Fruit fly (Drosophila melanogaster) whole organism, embryonic: ENCODE data around the gene Jhbp11.

Source experiments
- Awh ChIP-seq: fragments of 200-800 bp; sonication (Bioruptor generic); IDR thresholded peaks from 2 replicates; pipeline ENCODE4, ENCODE4 v1.3.6; 2022; ENCODE audit warnings: missing biosample characterization, missing genetic modification characterization
- Blimp-1 ChIP-seq: fragments of 200-800 bp; sonication (Bioruptor generic); optimal IDR thresholded peaks from 3 replicates; lab custom pipeline; 2018; ENCODE audit warnings: missing biosample characterization, missing genetic modification characterization, mild to moderate bottlenecking, moderate library complexity, missing genetic modification reagents
- CG12071 ChIP-seq: fragments of 200-800 bp; sonication (Bioruptor generic); optimal IDR thresholded peaks from 3 replicates; lab custom pipeline; 2018; ENCODE audit warnings: missing biosample characterization, mild to moderate bottlenecking, missing genetic modification characterization
- CG12236 ChIP-seq: fragments of 200-800 bp; sonication (Bioruptor generic); optimal IDR thresholded peaks from 2 replicates; lab custom pipeline; 2016; ENCODE audit warnings: missing biosample characterization, missing genetic modification characterization
- CG12391 ChIP-seq: fragments of 200-800 bp; sonication (Bioruptor generic); optimal IDR thresholded peaks from 3 replicates; lab custom pipeline; 2018; ENCODE audit warnings: missing biosample characterization, mild to moderate bottlenecking, missing genetic modification characterization, moderate library complexity
- CG12769 ChIP-seq: fragments of 200-800 bp; sonication (Bioruptor generic); optimal IDR thresholded peaks from 2 replicates; lab custom pipeline; 2019; ENCODE audit warnings: missing biosample characterization, mild to moderate bottlenecking, missing genetic modification characterization, moderate library complexity
- CG13424 ChIP-seq: fragments of 200-800 bp; sonication (Bioruptor generic); optimal IDR thresholded peaks from 2 replicates; lab custom pipeline; 2019; ENCODE audit warnings: missing biosample characterization, mild to moderate bottlenecking, missing genetic modification characterization, moderate library complexity
- CG14441 ChIP-seq: fragments of 200-800 bp; sonication (Bioruptor generic); IDR thresholded peaks from 2 replicates; pipeline ENCODE4 v1.3.6; 2022; ENCODE audit warnings: missing biosample characterization, missing genetic modification characterization
- CG14667 ChIP-seq: fragments of 200-800 bp; sonication (Bioruptor generic); IDR thresholded peaks from 2 replicates; pipeline ENCODE4 v1.3.6; 2022; ENCODE audit warnings: missing biosample characterization, missing genetic modification characterization
- CG15601 ChIP-seq: fragments of 200-800 bp; sonication (Bioruptor generic); optimal IDR thresholded peaks from 3 replicates; lab custom pipeline; 2019; ENCODE audit warnings: missing biosample characterization, mild to moderate bottlenecking, missing genetic modification characterization, moderate library complexity
- CG17361 ChIP-seq: fragments of 200-800 bp; sonication (Bioruptor generic); IDR thresholded peaks from 3 replicates; pipeline ENCODE4 v1.3.6; 2022; ENCODE audit warnings: missing biosample characterization, missing genetic modification characterization
- CG17912 ChIP-seq: fragments of 200-800 bp; sonication (Bioruptor generic); optimal IDR thresholded peaks from 2 replicates; lab custom pipeline; 2018; ENCODE audit warnings: missing biosample characterization, mild to moderate bottlenecking, missing genetic modification characterization
- CG18262 ChIP-seq: fragments of 200-800 bp; optimal IDR thresholded peaks from 3 replicates; lab custom pipeline; 2019; ENCODE audit warnings: missing biosample characterization, mild to moderate bottlenecking, missing genetic modification characterization, moderate library complexity
- CG2120 ChIP-seq: fragments of 200-800 bp; sonication (Bioruptor generic); optimal IDR thresholded peaks from 3 replicates; lab custom pipeline; 2016; ENCODE audit warnings: missing biosample characterization, missing genetic modification characterization
- CG31441 ChIP-seq: fragments of 200-800 bp; sonication (Bioruptor generic); IDR thresholded peaks from 2 replicates; pipeline ENCODE4 v1.3.6; 2022; ENCODE audit warnings: missing biosample characterization, missing genetic modification characterization
- CG3407 ChIP-seq: fragments of 200-800 bp; sonication (Bioruptor generic); optimal IDR thresholded peaks from 2 replicates; lab custom pipeline; 2018; ENCODE audit warnings: missing biosample characterization, mild to moderate bottlenecking, missing genetic modification characterization
- CG4707 ChIP-seq: fragments of 200-800 bp; sonication (Bioruptor generic); optimal IDR thresholded peaks from 2 replicates; lab custom pipeline; 2018; ENCODE audit warnings: missing biosample characterization, mild to moderate bottlenecking, missing genetic modification characterization, moderate library complexity
- CG7372 ChIP-seq: fragments of 200-800 bp; sonication (Bioruptor generic); IDR thresholded peaks from 2 replicates; pipeline ENCODE4 v1.3.6; 2022; ENCODE audit warnings: missing biosample characterization, missing genetic modification characterization
- CG8089 ChIP-seq: fragments of 200-800 bp; sonication (Bioruptor generic); optimal IDR thresholded peaks from 3 replicates; lab custom pipeline; 2016; ENCODE audit warnings: missing biosample characterization, missing genetic modification characterization
- CG9876 ChIP-seq: fragments of 200-800 bp; sonication (Bioruptor generic); optimal IDR thresholded peaks from 2 replicates; lab custom pipeline; 2016; ENCODE audit warnings: missing biosample characterization, missing genetic modification characterization
- Camta ChIP-seq: fragments of 200-800 bp; sonication (Bioruptor generic); optimal IDR thresholded peaks from 2 replicates; lab custom pipeline; 2016; ENCODE audit warnings: missing biosample characterization, missing genetic modification characterization
- Hand ChIP-seq: fragments of 200-800 bp; sonication (Bioruptor generic); optimal IDR thresholded peaks from 2 replicates; lab custom pipeline; 2017; ENCODE audit warnings: mild to moderate bottlenecking, missing biosample characterization, missing genetic modification reagents, missing genetic modification characterization
- Hr78 ChIP-seq, 2 experiments: fragments of 200-800 bp in 1 of 2; fragments of >200 bp in 1 of 2; sonication (Bioruptor generic) in 1 of 2; optimal IDR thresholded peaks; 2 replicates each; lab custom pipeline; 2017 to 2019; ENCODE audit warnings: missing biosample characterization in 2 of 2, missing genetic modification characterization in 2 of 2, mild to moderate bottlenecking in 1 of 2, moderate library complexity in 1 of 2
- NC2α ChIP-seq: fragments of 200-800 bp; sonication (Bioruptor generic); optimal IDR thresholded peaks from 2 replicates; lab custom pipeline; 2016; ENCODE audit warnings: missing biosample characterization, missing genetic modification characterization
- PHDP ChIP-seq: fragments of 200-800 bp; sonication (Bioruptor generic); optimal IDR thresholded peaks from 3 replicates; lab custom pipeline; 2018; ENCODE audit warnings: missing biosample characterization, mild to moderate bottlenecking, missing genetic modification characterization, moderate library complexity
- aop ChIP-seq: fragments of 200-800 bp; sonication (Bioruptor generic); IDR thresholded peaks from 2 replicates; pipeline ENCODE4 v1.3.6; 2022; ENCODE audit warnings: missing biosample characterization, missing genetic modification characterization
- bsh ChIP-seq, 2 experiments: fragments of 200-800 bp; sonication (Bioruptor generic); optimal IDR thresholded peaks; 2 replicates each; lab custom pipeline; 2017 to 2018; ENCODE audit warnings: mild to moderate bottlenecking in 2 of 2, missing biosample characterization in 2 of 2, missing genetic modification characterization in 2 of 2, moderate library complexity in 1 of 2
- btn ChIP-seq: fragments of 200-800 bp; sonication (Bioruptor generic); optimal IDR thresholded peaks from 2 replicates; lab custom pipeline; 2016; ENCODE audit warnings: missing biosample characterization, missing genetic modification characterization
- caup ChIP-seq: fragments of 200-800 bp; sonication (Bioruptor generic); optimal IDR thresholded peaks from 3 replicates; lab custom pipeline; 2017; ENCODE audit warnings: missing biosample characterization, mild to moderate bottlenecking, missing genetic modification characterization, moderate library complexity; ENCODE audit not compliant: severe bottlenecking
- dmrt99B ChIP-seq: fragments of 200-800 bp; sonication (Bioruptor generic); optimal IDR thresholded peaks from 2 replicates; lab custom pipeline; 2018; ENCODE audit warnings: missing biosample characterization, mild to moderate bottlenecking, missing genetic modification characterization, moderate library complexity
- dpn ChIP-seq, 2 experiments: fragments of 200-800 bp; sonication (Bioruptor generic); optimal IDR thresholded peaks; 3 replicates each; lab custom pipeline; 2016; ENCODE audit warnings: missing biosample characterization in 2 of 2, missing genetic modification characterization in 2 of 2
- eyg ChIP-seq: fragments of 200-800 bp; sonication (Bioruptor generic); optimal IDR thresholded peaks from 3 replicates; lab custom pipeline; 2016; ENCODE audit warnings: missing biosample characterization, missing genetic modification characterization
- fd96Cb ChIP-seq: fragments of 200-800 bp; sonication (Bioruptor generic); optimal IDR thresholded peaks from 2 replicates; lab custom pipeline; 2018; ENCODE audit warnings: missing biosample characterization, mild to moderate bottlenecking, missing genetic modification characterization, moderate library complexity
- gcm ChIP-seq: fragments of 200-800 bp; sonication (Bioruptor generic); optimal IDR thresholded peaks from 2 replicates; lab custom pipeline; 2019; ENCODE audit warnings: missing biosample characterization, mild to moderate bottlenecking, missing genetic modification characterization, moderate library complexity
- gem ChIP-seq: fragments of 200-800 bp; sonication (Bioruptor generic); optimal IDR thresholded peaks from 2 replicates; lab custom pipeline; 2019; ENCODE audit warnings: missing biosample characterization, mild to moderate bottlenecking, missing genetic modification characterization, moderate library complexity
- jing ChIP-seq: fragments of 200-800 bp; sonication (Bioruptor generic); optimal IDR thresholded peaks from 2 replicates; lab custom pipeline; 2018; ENCODE audit warnings: missing biosample characterization, mild to moderate bottlenecking, missing genetic modification characterization
- lab ChIP-seq: fragments of 200-800 bp; sonication (Bioruptor generic); optimal IDR thresholded peaks from 3 replicates; lab custom pipeline; 2017; ENCODE audit warnings: missing biosample characterization, missing genetic modification characterization, mild to moderate bottlenecking, moderate library complexity, missing genetic modification reagents
- oc ChIP-seq: fragments of 200-800 bp; sonication (Bioruptor generic); optimal IDR thresholded peaks from 2 replicates; lab custom pipeline; 2018; ENCODE audit warnings: missing biosample characterization, mild to moderate bottlenecking, missing genetic modification characterization, moderate library complexity
- odd ChIP-seq: fragments of 200-800 bp; sonication (Bioruptor generic); optimal IDR thresholded peaks from 2 replicates; lab custom pipeline; 2017; ENCODE audit warnings: missing biosample characterization, mild to moderate bottlenecking, missing genetic modification characterization
- otp ChIP-seq: fragments of 200-800 bp; sonication (Bioruptor generic); IDR thresholded peaks from 3 replicates; pipeline ENCODE4, ENCODE4 v1.3.6; 2022; ENCODE audit warnings: missing biosample characterization, missing genetic modification characterization
- slp2 ChIP-seq: fragments of 200-800 bp; sonication (Bioruptor generic); optimal IDR thresholded peaks from 2 replicates; lab custom pipeline; 2016; ENCODE audit warnings: missing biosample characterization, missing genetic modification characterization
- stc ChIP-seq: fragments of 200-800 bp; sonication (Bioruptor generic); IDR thresholded peaks from 2 replicates; pipeline ENCODE4 v1.3.6; 2022; ENCODE audit warnings: missing biosample characterization, missing genetic modification characterization
- trem ChIP-seq: fragments of 200-800 bp; optimal IDR thresholded peaks from 3 replicates; lab custom pipeline; 2019; ENCODE audit warnings: missing biosample characterization, mild to moderate bottlenecking, missing genetic modification characterization, moderate library complexity
- trh ChIP-seq: fragments of 200-800 bp; sonication (Bioruptor generic); optimal IDR thresholded peaks from 2 replicates; lab custom pipeline; 2016; ENCODE audit warnings: missing biosample characterization, missing genetic modification characterization
- z ChIP-seq: fragments of 200-800 bp; sonication (Bioruptor generic); IDR thresholded peaks from 3 replicates; pipeline ENCODE4 v1.3.6; 2022; ENCODE audit warnings: missing biosample characterization, missing genetic modification characterization

Gene Jhbp11

DNA sequence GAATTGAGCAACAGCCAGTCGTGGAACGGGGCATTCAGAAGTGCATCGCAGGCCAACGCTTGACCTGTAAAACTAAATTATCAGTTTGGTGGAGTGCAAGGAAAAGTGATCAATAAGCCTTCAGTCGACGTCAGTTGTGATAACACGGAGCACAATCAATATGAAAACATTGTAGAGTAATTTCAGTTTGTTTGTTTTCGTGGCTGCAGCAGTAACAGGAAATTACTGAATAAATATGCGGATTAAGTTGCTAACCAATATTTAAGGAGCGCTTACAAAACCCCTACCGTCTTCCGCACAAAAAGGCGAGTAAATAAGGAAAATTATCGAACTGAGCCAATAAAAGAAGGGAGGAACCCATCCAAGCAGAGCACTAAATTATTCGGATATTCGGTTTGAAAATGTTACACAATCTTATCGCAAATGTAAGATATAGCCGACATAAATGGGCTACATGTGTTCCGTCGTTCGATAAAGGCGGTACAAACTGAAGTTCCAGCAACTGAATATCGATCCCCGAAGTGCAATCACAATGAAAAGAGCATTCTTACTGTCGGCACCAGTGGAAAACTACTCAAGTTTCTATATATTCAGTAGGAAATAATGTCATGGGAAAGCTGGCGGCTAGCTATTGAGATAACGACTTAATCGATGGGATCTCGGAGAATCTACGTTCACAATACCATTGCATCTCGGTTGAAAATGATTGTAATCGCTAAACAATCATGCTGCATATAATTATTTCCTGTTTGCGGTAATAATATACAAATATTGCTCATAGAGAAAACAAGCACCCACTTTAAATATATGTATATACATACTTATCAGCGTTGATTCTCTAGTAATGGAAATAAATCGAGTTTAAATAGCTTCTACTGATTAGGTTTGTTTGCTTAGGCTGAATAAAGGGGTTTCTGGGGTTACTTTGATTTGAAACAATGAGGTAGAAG is 34.9 kb downstream of the Jhbp11 start (continued):
- TF ChIP-seq CG7372 (GFP tag; lab: Robert Waterston, UW) (0 out of 2 replicates have a peak, but pooled peaks have one; percentile 27), CG14667 (GFP tag; lab: Robert Waterston, UW) (no peak)

DNA sequence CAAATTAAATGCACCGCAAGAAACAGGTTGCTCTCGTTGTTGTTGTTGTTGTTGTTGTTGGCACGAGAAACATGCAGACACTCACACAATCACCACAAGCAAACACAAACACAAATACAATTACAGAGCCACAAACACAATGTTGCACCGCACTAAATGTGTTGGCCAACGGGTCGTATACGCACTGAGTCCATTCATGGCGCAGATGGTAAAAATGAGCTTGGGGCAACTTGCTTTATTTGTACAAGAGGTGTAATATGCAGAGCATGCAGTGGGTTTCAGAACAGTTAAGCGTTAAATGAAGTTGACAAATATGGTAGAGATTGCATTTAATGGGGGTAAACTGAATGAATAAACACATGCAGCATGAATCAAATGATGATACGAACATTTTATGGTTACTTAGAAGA is 36.9 kb downstream of the Jhbp11 start:
- 0 out of 3 replicates have a peak, but pooled peaks have one; percentile 50 for TF ChIP-seq otp (GFP tag; lab: Robert Waterston, UW)
- no peak for TF ChIP-seq z (GFP tag; lab: Robert Waterston, UW)
- peak in 1 of 2 experiments; percentile 17 for TF ChIP-seq dpn (GFP tag; optimal IDR thresholded peaks at IDR 0.05; lab: Kevin White, UChicago)
- peak; percentile 45 for TF ChIP-seq CG12769 (tag; lab: Kevin White, UChicago)
- peak; percentile 30 for TF ChIP-seq PHDP
- peak; percentile 56; the same call in 2 of the 3 replicates for TF ChIP-seq CG17361 (GFP tag; lab: Robert Waterston, UW)
- TF ChIP-seq gcm: peak; percentile 49
- peak; percentile 24 for TF ChIP-seq CG13424
- TF ChIP-seq odd: peak; percentile 63
- TF ChIP-seq CG9876: peak; percentile 33
- TF ChIP-seq CG12071 (GFP tag; lab: Kevin White, UChicago): peak; percentile 57
- TF ChIP-seq CG12391 (tag; lab: Kevin White, UChicago): peak; percentile 27
- peak; percentile 6 for TF ChIP-seq Camta (GFP tag; lab: Kevin White, UChicago)
- TF ChIP-seq stc: peak; percentile 17; the same call in 1 of the 2 replicates
- TF ChIP-seq CG3407 (GFP tag; lab: Kevin White, UChicago): peak; percentile 65
- peak in 1 of 2 experiments; percentile 68 for TF ChIP-seq bsh (GFP tag; optimal IDR thresholded peaks at IDR 0.05; lab: Kevin White, UChicago)
- peak; percentile 33 for TF ChIP-seq lab (GFP tag; lab: Kevin White, UChicago)
- TF ChIP-seq CG2120 (GFP tag; lab: Kevin White, UChicago): no peak
- TF ChIP-seq oc (tag; lab: Kevin White, UChicago): peak; percentile 62
- no peak for TF ChIP-seq NC2α (GFP tag; lab: Kevin White, UChicago)
- TF ChIP-seq Awh (GFP tag; lab: Robert Waterston, UW): peak; percentile 11; the same call in 1 of the 2 replicates
- TF ChIP-seq fd96Cb (tag; lab: Kevin White, UChicago): peak; percentile 23
- TF ChIP-seq caup (GFP tag; lab: Kevin White, UChicago): no peak
- peak; percentile 54 for TF ChIP-seq dmrt99B (tag; lab: Kevin White, UChicago)
- no peak for TF ChIP-seq Hand (GFP tag; lab: Kevin White, UChicago)
- no peak for TF ChIP-seq trem
- peak; percentile 49 for TF ChIP-seq Blimp-1
- peak; percentile 59 for TF ChIP-seq CG17912 (GFP tag; lab: Kevin White, UChicago)
- TF ChIP-seq CG31441: peak; percentile 41
- TF ChIP-seq Hr78 (GFP tag; optimal IDR thresholded peaks at IDR 0.05; lab: Kevin White, UChicago): peak in 1 of 2 experiments; percentile 68
- TF ChIP-seq trh (GFP tag; lab: Kevin White, UChicago): peak; percentile 24
- peak; percentile 9 for TF ChIP-seq btn (GFP tag; lab: Kevin White, UChicago)
- TF ChIP-seq CG4707 (GFP tag; lab: Kevin White, UChicago): peak; percentile 54
- peak; percentile 83 for TF ChIP-seq CG15601 (tag; lab: Kevin White, UChicago)
- no peak for TF ChIP-seq CG14441 (GFP tag; lab: Robert Waterston, UW)
- peak; percentile 52 for TF ChIP-seq CG12236
- peak; percentile 42 for TF ChIP-seq CG18262 (tag; lab: Kevin White, UChicago)
- peak; percentile 40 for TF ChIP-seq gem (tag; lab: Kevin White, UChicago)
- TF ChIP-seq jing (GFP tag; lab: Kevin White, UChicago): no peak
- peak; percentile 30 for TF ChIP-seq CG8089 (GFP tag; lab: Kevin White, UChicago)
- TF ChIP-seq aop (GFP tag; lab: Robert Waterston, UW): no peak
- peak; percentile 17 for TF ChIP-seq eyg (GFP tag; lab: Kevin White, UChicago)
- TF ChIP-seq slp2 (GFP tag; lab: Kevin White, UChicago): peak; percentile 22
